Worm (Caenorhabditis elegans) whole organism, late embryonic: Measurements from ENCODE around the gene F40C5.2.
"Not testable (repeated sequence)": the region's sequence is repeated elsewhere in the genome, so short reads cannot be mapped to it uniquely, and the experiment has no call there.

Experiments
- C08G9.2 ChIP-seq: sonication (generic microtip); optimal IDR thresholded peaks from 2 replicates; lab custom pipeline; 2016; ENCODE audit warnings: mild to moderate bottlenecking, missing genetic modification characterization, moderate library complexity, missing compliant biosample characterization
- K02D7.2 ChIP-seq: sonication (generic microtip); optimal IDR thresholded peaks from 2 replicates; lab custom pipeline; 2017; ENCODE audit warnings: mild to moderate bottlenecking, missing genetic modification characterization, missing compliant biosample characterization
- T23F11.4 ChIP-seq: fragments of 200-800 bp; sonication (Bioruptor generic); optimal IDR thresholded peaks from 2 replicates; lab custom pipeline; 2018; ENCODE audit warnings: mild to moderate bottlenecking, missing genetic modification characterization, missing compliant biosample characterization
- Y22D7AL.16 ChIP-seq: sonication (generic microtip); optimal IDR thresholded peaks from 2 replicates; lab custom pipeline; 2016; ENCODE audit warnings: missing genetic modification characterization, missing compliant biosample characterization
- ahr-1 ChIP-seq: sonication (generic microtip); optimal IDR thresholded peaks from 2 replicates; lab custom pipeline; 2016; ENCODE audit warnings: missing genetic modification characterization, missing compliant biosample characterization
- ama-1 ChIP-seq: fragments of 150-350 bp; optimal IDR thresholded peaks from 2 replicates; lab custom pipeline; 2014
- ceh-30 ChIP-seq: fragments of 150-350 bp; optimal IDR thresholded peaks from 2 replicates; lab custom pipeline; 2014; ENCODE audit warnings: missing biosample characterization, missing genetic modification characterization
- ceh-31 ChIP-seq: sonication (generic microtip); optimal IDR thresholded peaks from 2 replicates; lab custom pipeline; 2016; ENCODE audit warnings: missing genetic modification characterization, missing compliant biosample characterization
- ceh-6 ChIP-seq: fragments of 200-800 bp; sonication (Bioruptor generic); optimal IDR thresholded peaks from 2 replicates; lab custom pipeline; 2018; ENCODE audit warnings: mild to moderate bottlenecking, missing genetic modification characterization, missing compliant biosample characterization
- che-1 ChIP-seq: sonication (generic microtip); optimal IDR thresholded peaks from 2 replicates; lab custom pipeline; 2016; ENCODE audit warnings: mild to moderate bottlenecking, missing genetic modification characterization, missing compliant biosample characterization
- dmd-4 ChIP-seq: sonication (generic microtip); optimal IDR thresholded peaks from 2 replicates; lab custom pipeline; 2016; ENCODE audit warnings: borderline replicate concordance, missing genetic modification characterization, missing compliant biosample characterization
- dve-1 ChIP-seq: sonication (generic microtip); optimal IDR thresholded peaks from 2 replicates; lab custom pipeline; 2017; ENCODE audit warnings: antibody characterized with exemption, mild to moderate bottlenecking, missing genetic modification characterization, missing compliant biosample characterization
- elt-2 ChIP-seq: sonication (generic microtip); optimal IDR thresholded peaks from 2 replicates; lab custom pipeline; 2016; ENCODE audit warnings: missing genetic modification reagents, missing genetic modification characterization, missing compliant biosample characterization
- elt-4 ChIP-seq: sonication (generic microtip); optimal IDR thresholded peaks from 2 replicates; lab custom pipeline; 2016; ENCODE audit warnings: missing genetic modification characterization, missing compliant biosample characterization
- eyg-1 ChIP-seq: sonication (generic microtip); optimal IDR thresholded peaks from 2 replicates; lab custom pipeline; 2016; ENCODE audit warnings: missing genotype, missing genetic modification characterization, missing compliant biosample characterization
- fkh-6 ChIP-seq: sonication (generic microtip); optimal IDR thresholded peaks from 2 replicates; lab custom pipeline; 2016; ENCODE audit warnings: missing genetic modification characterization, missing compliant biosample characterization
- hlh-15 ChIP-seq: sonication (generic microtip); optimal IDR thresholded peaks from 2 replicates; lab custom pipeline; 2016; ENCODE audit warnings: missing genetic modification characterization, missing compliant biosample characterization
- hlh-8 ChIP-seq: sonication (generic microtip); optimal IDR thresholded peaks from 2 replicates; lab custom pipeline; 2016; ENCODE audit warnings: missing genotype, missing genetic modification characterization, missing compliant biosample characterization
- lin-11 ChIP-seq: fragments of 200-800 bp; sonication (Bioruptor generic); optimal IDR thresholded peaks from 2 replicates; lab custom pipeline; 2018; ENCODE audit warnings: mild to moderate bottlenecking, missing genetic modification characterization, missing compliant biosample characterization
- mec-3 ChIP-seq: sonication (generic microtip); optimal IDR thresholded peaks from 2 replicates; lab custom pipeline; 2016; ENCODE audit warnings: borderline replicate concordance, missing genetic modification characterization, missing compliant biosample characterization
- nfya-1 ChIP-seq: sonication (generic microtip); optimal IDR thresholded peaks from 2 replicates; lab custom pipeline; 2017; ENCODE audit warnings: missing genetic modification characterization, mild to moderate bottlenecking, missing compliant biosample characterization, antibody characterized with exemption, moderate library complexity
- nhr-11 ChIP-seq: fragments of 150-350 bp; optimal IDR thresholded peaks from 2 replicates; lab custom pipeline; 2014; ENCODE audit warnings: missing biosample characterization, missing genetic modification characterization
- npax-4 ChIP-seq: sonication (generic microtip); optimal IDR thresholded peaks from 2 replicates; lab custom pipeline; 2016; ENCODE audit warnings: missing genetic modification characterization, missing compliant biosample characterization
- odd-2 ChIP-seq: sonication (generic microtip); optimal IDR thresholded peaks from 2 replicates; lab custom pipeline; 2017; ENCODE audit warnings: antibody characterized with exemption, mild to moderate bottlenecking, missing genetic modification characterization, missing compliant biosample characterization
- pag-3 ChIP-seq: sonication (generic microtip); optimal IDR thresholded peaks from 2 replicates; lab custom pipeline; 2016; ENCODE audit warnings: missing compliant biosample characterization, missing genetic modification characterization, borderline replicate concordance
- pat-9 ChIP-seq: fragments of 200-800 bp; sonication (Bioruptor generic); optimal IDR thresholded peaks from 2 replicates; lab custom pipeline; 2018; ENCODE audit warnings: mild to moderate bottlenecking, missing genetic modification characterization, moderate library complexity, missing compliant biosample characterization
- ref-2 ChIP-seq: sonication (generic microtip); optimal IDR thresholded peaks from 2 replicates; lab custom pipeline; 2016; ENCODE audit warnings: missing genetic modification characterization, missing compliant biosample characterization
- sox-2 ChIP-seq: fragments of 200-800 bp; sonication (Bioruptor generic); IDR thresholded peaks from 2 replicates; pipeline ENCODE4 v1.3.6; 2022; ENCODE audit warnings: missing genetic modification reagents, missing genetic modification characterization, missing compliant biosample characterization
- sox-4 ChIP-seq: sonication (generic microtip); optimal IDR thresholded peaks from 2 replicates; lab custom pipeline; 2017; ENCODE audit warnings: mild to moderate bottlenecking, missing genetic modification characterization, inconsistent platforms, missing compliant biosample characterization
- syd-9 ChIP-seq: sonication (generic microtip); optimal IDR thresholded peaks from 2 replicates; lab custom pipeline; 2016; ENCODE audit warnings: mild to moderate bottlenecking, missing genetic modification characterization, moderate library complexity, missing compliant biosample characterization
- tbx-7 ChIP-seq: sonication (generic microtip); optimal IDR thresholded peaks from 2 replicates; lab custom pipeline; 2016; ENCODE audit warnings: missing genotype, missing genetic modification characterization, missing compliant biosample characterization
- unc-3 ChIP-seq, 2 experiments: fragments of 200-800 bp in 1 of 2; sonication (Bioruptor generic) in 1 of 2; sonication (generic microtip) in 1 of 2; conservative IDR thresholded peaks in 1 of 2; optimal IDR thresholded peaks in 1 of 2; 2 replicates each; pipeline versions ENCODE4 v1.3.6 to Lab custom; 2016 to 2022; ENCODE audit warnings: missing compliant biosample characterization in 2 of 2, missing genetic modification characterization in 2 of 2, missing genetic modification reagents in 1 of 2
- unc-55 ChIP-seq: sonication (generic microtip); optimal IDR thresholded peaks from 2 replicates; lab custom pipeline; 2017; ENCODE audit warnings: missing biosample characterization, missing genetic modification reagents, missing genetic modification characterization
- zip-5 ChIP-seq: sonication (generic microtip); optimal IDR thresholded peaks from 2 replicates; lab custom pipeline; 2016; ENCODE audit warnings: missing genetic modification characterization, missing compliant biosample characterization
- ztf-16 ChIP-seq: sonication (generic microtip); optimal IDR thresholded peaks from 2 replicates; lab custom pipeline; 2017; ENCODE audit warnings: missing genetic modification characterization, missing compliant biosample characterization

Gene F40C5.2

DNA sequence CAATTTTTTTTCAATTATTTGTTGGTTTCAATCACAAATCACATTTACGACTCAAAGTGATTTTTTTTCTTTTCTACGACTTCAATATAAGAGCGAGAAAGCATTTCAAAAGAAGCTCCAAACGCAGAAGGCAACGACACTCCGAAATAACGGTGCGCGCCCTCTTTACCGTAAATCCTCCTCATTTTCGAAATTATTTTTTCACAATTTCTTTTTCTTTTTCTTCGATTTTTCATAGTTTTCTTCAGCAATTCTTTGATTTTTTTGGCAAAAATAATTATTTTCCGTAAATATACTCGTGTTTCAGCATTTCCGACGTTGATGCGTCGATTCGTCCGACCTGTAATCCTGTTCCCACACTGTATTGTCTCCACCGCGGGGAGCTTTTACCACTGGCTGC is at the start of gene F40C5.2:
Gene F40C5.2 (plus strand): TSS at position 301 of the 400 bp plus-strand sequence.
- TF ChIP-seq T23F11.4 (GFP tag; lab: Kevin White, UChicago); lin-11 (tag; lab: Kevin White, UChicago); tbx-7 (tag; lab: Kevin White, UChicago): not testable (repeated sequence)

DNA sequence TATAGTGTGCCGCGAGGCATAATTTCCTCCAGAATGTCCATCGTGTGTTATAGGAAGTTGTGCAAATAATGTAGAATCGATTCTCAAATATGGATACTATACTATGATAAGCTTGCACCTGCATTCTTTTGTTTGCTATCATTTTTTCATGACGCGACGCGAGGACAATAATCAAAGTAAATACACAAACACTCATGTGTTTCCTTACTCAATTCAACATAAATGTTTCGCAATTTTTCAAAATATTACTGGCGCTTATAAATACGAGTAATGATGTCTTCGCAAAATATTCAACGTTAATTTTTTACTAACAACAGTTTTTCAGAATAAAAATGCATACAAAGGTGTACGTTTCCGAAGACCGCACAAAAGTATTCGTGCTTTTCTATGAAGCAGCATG is 47.5 kb upstream of the F40C5.2 start, which contains the start of gene irg-1:
Gene irg-1 (plus strand): TSS at position 326 of the 400 bp plus-strand sequence.
- TF ChIP-seq Y22D7AL.16 (no peak), ama-1 (no peak), ceh-30 (tag; lab: Kevin White, UChicago) (no peak), ref-2 (tag; lab: Kevin White, UChicago) (no peak), tbx-7 (tag; lab: Kevin White, UChicago) (no peak), odd-2 (no peak), ceh-6 (no peak), eyg-1 (tag; lab: Kevin White, UChicago) (no peak), nfya-1 (tag; lab: Kevin White, UChicago) (no peak), elt-2 (tag; lab: Kevin White, UChicago) (no peak)

DNA sequence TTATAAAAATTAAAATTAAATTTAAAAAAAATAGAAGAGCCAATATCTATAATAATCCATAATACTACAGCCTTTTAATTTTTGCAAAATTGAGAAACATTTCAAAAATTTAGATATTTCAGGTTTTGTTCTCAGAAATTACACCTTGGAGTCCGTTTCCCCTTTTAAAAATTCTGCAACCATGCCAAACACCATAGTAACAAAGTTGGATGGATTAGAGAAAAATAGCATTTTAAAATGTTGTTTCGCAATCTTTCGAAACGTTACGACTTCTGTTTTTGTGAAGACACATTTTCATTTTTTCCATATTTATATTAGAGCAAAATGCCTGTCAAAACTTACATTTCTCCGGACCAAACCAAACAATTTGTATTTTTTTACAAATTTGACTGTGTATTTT is 45.8 kb upstream of the F40C5.2 start, which contains the start of gene T24A6.7:
Gene T24A6.7 (plus strand): TSS at position 301 of the 400 bp plus-strand sequence.
- TF ChIP-seq zip-5 (tag; lab: Kevin White, UChicago): no peak
- TF ChIP-seq mec-3 (tag; lab: Kevin White, UChicago): no peak
- TF ChIP-seq K02D7.2: no peak
- no peak for TF ChIP-seq sox-2 (GFP tag; lab: Robert Waterston, UW)
- no peak for TF ChIP-seq ahr-1 (tag; lab: Kevin White, UChicago)

DNA sequence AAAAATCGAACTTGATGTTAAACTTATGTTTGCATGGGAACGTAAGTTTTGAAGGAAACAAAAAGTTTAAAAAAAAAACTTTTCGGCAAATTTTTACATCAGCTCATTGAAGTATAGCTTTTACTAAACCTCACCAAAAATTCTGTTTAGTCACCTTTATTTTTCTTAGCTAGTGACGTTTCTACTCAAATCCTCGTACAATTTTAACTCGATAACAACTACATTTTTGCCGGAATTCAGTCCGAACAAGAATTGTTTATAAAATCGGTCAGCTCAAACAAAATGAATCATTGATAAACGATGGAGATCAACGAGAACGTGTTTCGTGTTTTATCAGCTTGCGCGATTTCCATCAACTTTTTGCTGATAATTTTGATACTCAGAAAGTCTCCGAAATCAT is 43.9 kb upstream of the F40C5.2 start, which contains the start of gene str-260:
Gene str-260 (plus strand): TSS at position 301 of the 400 bp plus-strand sequence.
- TF ChIP-seq dve-1 (tag; lab: Kevin White, UChicago) (no peak), odd-2 (no peak), eyg-1 (tag; lab: Kevin White, UChicago) (no peak), nhr-11 (tag; lab: Kevin White, UChicago) (no peak), che-1 (no peak), ahr-1 (tag; lab: Kevin White, UChicago) (no peak), unc-3 (GFP tag; conservative IDR thresholded peaks at IDR 0.05; lab: Robert Waterston, UW) (no peak), unc-3 (tag; optimal IDR thresholded peaks at IDR 0.05; lab: Kevin White, UChicago) (no peak), C08G9.2 (tag; lab: Kevin White, UChicago) (no peak), elt-4 (tag; lab: Kevin White, UChicago) (no peak)

DNA sequence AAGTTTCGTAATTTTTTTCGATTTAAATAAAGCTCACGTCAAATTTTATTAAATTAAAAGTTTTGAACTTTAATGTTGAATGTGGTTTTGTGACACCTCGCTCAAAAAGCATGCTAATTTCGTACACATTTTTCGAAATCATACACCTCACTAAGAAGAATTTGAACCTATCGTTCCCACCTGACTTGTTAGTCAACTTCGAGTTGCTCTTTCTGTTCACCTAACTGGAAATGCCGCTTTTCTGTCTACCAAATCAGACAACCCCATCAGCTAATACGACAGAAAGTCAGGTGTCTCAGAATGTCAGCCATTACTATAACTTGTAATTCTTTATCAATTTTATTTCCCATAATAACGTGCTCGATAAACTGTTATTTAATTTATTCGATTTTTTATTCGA is 40.4 kb upstream of the F40C5.2 start, which contains the start of gene srbc-66:
Gene srbc-66 (plus strand): TSS at position 301 of the 400 bp plus-strand sequence.
- TF ChIP-seq T23F11.4 (GFP tag; lab: Kevin White, UChicago) (no peak), fkh-6 (no peak), ceh-31 (no peak), unc-55 (no peak), hlh-15 (tag; lab: Kevin White, UChicago) (no peak), sox-2 (GFP tag; lab: Robert Waterston, UW) (no peak), syd-9 (tag; lab: Kevin White, UChicago) (no peak), dmd-4 (no peak), ztf-16 (tag; lab: Kevin White, UChicago) (no peak), npax-4 (tag; lab: Kevin White, UChicago) (no peak), hlh-8 (no peak), sox-4 (tag; lab: Kevin White, UChicago) (no peak), pat-9 (tag; lab: Kevin White, UChicago) (no peak), ama-1 (no peak), pag-3 (tag; lab: Kevin White, UChicago) (no peak)
